Fruit fly (Drosophila melanogaster) S2 (cell line): ENCODE results near the gene Sgs8.

Experiments used
- CG8478 ChIP-seq: fragments of >200 bp; optimal IDR thresholded peaks from 2 replicates; lab custom pipeline; 2018
- CTCF ChIP-seq, 2 experiments: fragments of >200 bp; optimal IDR thresholded peaks; 2 replicates each; lab custom pipeline; 2018

- TF ChIP-seq CG8478 = no peak
- no peak for TF ChIP-seq CTCF (optimal IDR thresholded peaks at IDR 0.05; lab: Kevin White, UChicago)
Observed at dm6 chr3L:11515349-11516079, 6.3 kb upstream of the Sgs8 start.
